Fruit fly (Drosophila melanogaster) whole organism: ENCODE data around the gene CG4270.

Experiments used
- CG8478 ChIP-seq: fragments of >200 bp; optimal IDR thresholded peaks from 2 replicates; lab custom pipeline; 2018; ENCODE audit warnings: inconsistent platforms
- EcR ChIP-seq, 2 experiments: fragments of >200 bp; optimal IDR thresholded peaks; 2 replicates each; lab custom pipeline; 2017; ENCODE audit warnings: missing biosample characterization in 2 of 2, missing genetic modification characterization in 2 of 2, missing genetic modification reagents in 2 of 2
- pan ChIP-seq: fragments of >200 bp; optimal IDR thresholded peaks from 2 replicates; lab custom pipeline; 2017
- psq ChIP-seq: fragments of >200 bp; optimal IDR thresholded peaks from 2 replicates; lab custom pipeline; 2017

- TF ChIP-seq psq (lab: Kevin White, UChicago) (no peak), CG8478 (lab: Kevin White, UChicago) (no peak), pan (lab: Kevin White, UChicago) (no peak), EcR (GFP tag; optimal IDR thresholded peaks at IDR 0.05; lab: Kevin White, UChicago) (no peak)
Measured at dm6 chr2L:2228179-2228849, 34.9 kb upstream of the CG4270 start.
